Fruit fly (Drosophila melanogaster) whole organism, embryonic: Measurements from ENCODE around the gene CheA29a.

Experiments
- Adf1 ChIP-seq: fragments of 200-800 bp; sonication (Bioruptor generic); IDR thresholded peaks from 2 replicates; pipeline ENCODE4 v1.3.6; 2022; ENCODE audit warnings: missing biosample characterization, missing genetic modification characterization
- CG10565 ChIP-seq: fragments of 200-800 bp; sonication (Bioruptor generic); optimal IDR thresholded peaks from 3 replicates; lab custom pipeline; 2016; ENCODE audit warnings: missing biosample characterization, mild to moderate bottlenecking, missing genetic modification characterization
- CG11085 ChIP-seq: fragments of 200-800 bp; sonication (Bioruptor generic); IDR thresholded peaks from 2 replicates; pipeline ENCODE4 v1.3.6; 2022; ENCODE audit warnings: missing biosample characterization, missing genetic modification characterization
- CG11695 ChIP-seq: fragments of 200-800 bp; sonication (Bioruptor generic); IDR thresholded peaks from 3 replicates; pipeline ENCODE4 v1.3.6; 2022; ENCODE audit warnings: missing biosample characterization, missing genetic modification characterization
- CG14050 ChIP-seq: fragments of 200-800 bp; sonication (Bioruptor generic); IDR thresholded peaks from 3 replicates; pipeline ENCODE4 v1.3.6; 2022; ENCODE audit warnings: missing biosample characterization, missing genetic modification characterization
- CG1602 ChIP-seq: fragments of 200-800 bp; sonication (Bioruptor generic); optimal IDR thresholded peaks from 3 replicates; lab custom pipeline; 2016; ENCODE audit warnings: missing biosample characterization, missing genetic modification characterization
- CG2116 ChIP-seq: fragments of 200-800 bp; sonication (Bioruptor generic); optimal IDR thresholded peaks from 3 replicates; lab custom pipeline; 2018; ENCODE audit warnings: missing biosample characterization, mild to moderate bottlenecking, missing genetic modification characterization
- CG2129 ChIP-seq: fragments of 200-800 bp; sonication (Bioruptor generic); IDR thresholded peaks from 2 replicates; pipeline ENCODE4 v1.3.6; 2022; ENCODE audit warnings: missing biosample characterization, missing genetic modification characterization; ENCODE audit not compliant: partially characterized antibody
- CG3163 ChIP-seq: fragments of 200-800 bp; sonication (Bioruptor generic); optimal IDR thresholded peaks from 3 replicates; lab custom pipeline; 2016; ENCODE audit warnings: missing biosample characterization, missing genetic modification characterization
- CG3838 ChIP-seq: fragments of 200-800 bp; sonication (Bioruptor generic); optimal IDR thresholded peaks from 3 replicates; lab custom pipeline; 2016; ENCODE audit warnings: missing biosample characterization, missing genetic modification characterization
- CG43689 ChIP-seq: fragments of 200-800 bp; sonication (Bioruptor generic); IDR thresholded peaks from 2 replicates; pipeline ENCODE4 v1.3.6; 2022; ENCODE audit warnings: missing biosample characterization, missing genetic modification characterization
- CG4404 ChIP-seq: fragments of 200-800 bp; sonication (Bioruptor generic); IDR thresholded peaks from 2 replicates; pipeline ENCODE4 v1.3.6; 2022; ENCODE audit warnings: missing biosample characterization, missing genetic modification characterization
- CG4424 ChIP-seq: fragments of 200-800 bp; sonication (Bioruptor generic); optimal IDR thresholded peaks from 3 replicates; lab custom pipeline; 2016; ENCODE audit warnings: missing biosample characterization, missing genetic modification characterization
- CG7556 ChIP-seq: fragments of 200-800 bp; sonication (Bioruptor generic); optimal IDR thresholded peaks from 2 replicates; lab custom pipeline; 2017; ENCODE audit warnings: missing biosample characterization, mild to moderate bottlenecking, missing genetic modification characterization
- CG7928 ChIP-seq: fragments of 200-800 bp; sonication (Bioruptor generic); optimal IDR thresholded peaks from 2 replicates; lab custom pipeline; 2017; ENCODE audit warnings: missing biosample characterization, mild to moderate bottlenecking, missing genetic modification characterization
- CG9727 ChIP-seq: fragments of 200-800 bp; sonication (Bioruptor generic); optimal IDR thresholded peaks from 3 replicates; lab custom pipeline; 2017; ENCODE audit warnings: missing biosample characterization, mild to moderate bottlenecking, missing genetic modification characterization
- CoRest ChIP-seq: fragments of 200-800 bp; sonication (Bioruptor generic); optimal IDR thresholded peaks from 3 replicates; lab custom pipeline; 2018; ENCODE audit warnings: missing biosample characterization, mild to moderate bottlenecking, missing genetic modification characterization, moderate library complexity
- Deaf1 ChIP-seq: fragments of 200-800 bp; optimal IDR thresholded peaks from 3 replicates; lab custom pipeline; 2019; ENCODE audit warnings: missing biosample characterization, mild to moderate bottlenecking, missing genetic modification characterization, moderate library complexity
- HLH54F ChIP-seq: fragments of 200-800 bp; sonication (Bioruptor generic); optimal IDR thresholded peaks from 3 replicates; lab custom pipeline; 2016; ENCODE audit warnings: missing biosample characterization, missing genetic modification characterization
- HmgD ChIP-seq: fragments of 200-800 bp; sonication (Bioruptor generic); optimal IDR thresholded peaks from 3 replicates; lab custom pipeline; 2016; ENCODE audit warnings: missing biosample characterization, missing genetic modification characterization
- Mad ChIP-seq: fragments of 200-800 bp; sonication (Bioruptor generic); optimal IDR thresholded peaks from 2 replicates; lab custom pipeline; 2016; ENCODE audit warnings: missing biosample characterization, missing genetic modification characterization
- Max ChIP-seq: fragments of 200-800 bp; sonication (Bioruptor generic); optimal IDR thresholded peaks from 2 replicates; lab custom pipeline; 2016; ENCODE audit warnings: missing biosample characterization, mild to moderate bottlenecking, missing genetic modification characterization
- Med ChIP-seq: fragments of 200-800 bp; sonication (Bioruptor generic); peaks from one replicate; lab custom pipeline; 2016; ENCODE audit warnings: missing biosample characterization, missing genetic modification characterization, mild to moderate bottlenecking, inconsistent platforms, moderate library complexity
- NK7.1 ChIP-seq: fragments of 200-800 bp; sonication (Bioruptor generic); optimal IDR thresholded peaks from 3 replicates; lab custom pipeline; 2016; ENCODE audit warnings: missing biosample characterization, missing genetic modification characterization
- Nf-YB ChIP-seq: fragments of 200-800 bp; sonication (Bioruptor generic); optimal IDR thresholded peaks from 3 replicates; lab custom pipeline; 2019; ENCODE audit warnings: missing biosample characterization, mild to moderate bottlenecking, missing genetic modification characterization, moderate library complexity
- Poxn ChIP-seq: fragments of 200-800 bp; sonication (Bioruptor generic); IDR thresholded peaks from 2 replicates; pipeline ENCODE4 v1.3.6; 2022; ENCODE audit warnings: missing biosample characterization, missing genetic modification characterization
- Sry-β ChIP-seq: fragments of 200-800 bp; sonication (Bioruptor generic); optimal IDR thresholded peaks from 2 replicates; lab custom pipeline; 2018; ENCODE audit warnings: missing biosample characterization, mild to moderate bottlenecking, missing genetic modification characterization, moderate library complexity
- Ssrp ChIP-seq: fragments of 200-800 bp; sonication (Bioruptor generic); optimal IDR thresholded peaks from 2 replicates; lab custom pipeline; 2018; ENCODE audit warnings: missing biosample characterization, mild to moderate bottlenecking, missing genetic modification characterization, moderate library complexity
- ara ChIP-seq: fragments of 200-800 bp; sonication (Bioruptor generic); IDR thresholded peaks from 2 replicates; pipeline ENCODE4 v1.3.6; 2022; ENCODE audit warnings: missing biosample characterization, missing genetic modification characterization
- cato ChIP-seq: fragments of 200-800 bp; sonication (Bioruptor generic); optimal IDR thresholded peaks from 2 replicates; lab custom pipeline; 2016; ENCODE audit warnings: missing biosample characterization, missing genetic modification characterization, borderline replicate concordance
- ci ChIP-seq: fragments of 200-800 bp; sonication (Bioruptor generic); IDR thresholded peaks from 3 replicates; pipeline ENCODE4 v1.3.6; 2022; ENCODE audit warnings: missing biosample characterization, missing genetic modification characterization
- corto ChIP-seq: fragments of 200-800 bp; sonication (Bioruptor generic); optimal IDR thresholded peaks from 2 replicates; lab custom pipeline; 2016; ENCODE audit warnings: missing biosample characterization, mild to moderate bottlenecking, missing genetic modification characterization, moderate library complexity
- crol ChIP-seq: fragments of 200-800 bp; sonication (Bioruptor generic); IDR thresholded peaks from 2 replicates; pipeline ENCODE4 v1.3.6; 2022; ENCODE audit warnings: missing biosample characterization, missing genetic modification characterization
- fd102C ChIP-seq: fragments of 200-800 bp; sonication (Bioruptor generic); optimal IDR thresholded peaks from 2 replicates; lab custom pipeline; 2018; ENCODE audit warnings: missing biosample characterization, mild to moderate bottlenecking, missing genetic modification characterization, moderate library complexity
- fd3F ChIP-seq: fragments of 200-800 bp; sonication (Bioruptor generic); optimal IDR thresholded peaks from 2 replicates; lab custom pipeline; 2018; ENCODE audit warnings: missing biosample characterization, mild to moderate bottlenecking, missing genetic modification characterization, moderate library complexity
- fd96Cb ChIP-seq: fragments of 200-800 bp; sonication (Bioruptor generic); optimal IDR thresholded peaks from 2 replicates; lab custom pipeline; 2018; ENCODE audit warnings: missing biosample characterization, mild to moderate bottlenecking, missing genetic modification characterization, moderate library complexity
- hbn ChIP-seq: fragments of 200-800 bp; sonication (Bioruptor generic); IDR thresholded peaks from 2 replicates; pipeline ENCODE4 v1.3.6; 2022; ENCODE audit warnings: missing biosample characterization, missing genetic modification characterization; ENCODE audit not compliant: partially characterized antibody
- lbe ChIP-seq: fragments of 200-800 bp; sonication (Bioruptor generic); optimal IDR thresholded peaks from 2 replicates; lab custom pipeline; 2016; ENCODE audit warnings: missing biosample characterization, mild to moderate bottlenecking, missing genetic modification characterization
- nom ChIP-seq: fragments of 200-800 bp; sonication (Bioruptor generic); optimal IDR thresholded peaks from 2 replicates; lab custom pipeline; 2017; ENCODE audit warnings: missing biosample characterization, missing genetic modification characterization, mild to moderate bottlenecking, moderate library complexity, missing genetic modification reagents
- onecut ChIP-seq: fragments of 200-800 bp; sonication (Bioruptor generic); IDR thresholded peaks from 2 replicates; pipeline ENCODE4 v1.3.6; 2022; ENCODE audit warnings: missing biosample characterization, missing genetic modification characterization
- pan ChIP-seq, 4 experiments: fragments of >200 bp in 3 of 4; fragments of 200-800 bp in 1 of 4; sonication (Bioruptor generic) in 1 of 4; optimal IDR thresholded peaks in 3 of 4; IDR thresholded peaks in 1 of 4; 2 replicates each; pipeline versions ENCODE4 v1.3.6 to Lab custom; 2017 to 2022; ENCODE audit warnings: missing biosample characterization in 2 of 4, missing genetic modification characterization in 2 of 4, mixed read lengths in 1 of 4
- ranshi ChIP-seq: fragments of 200-800 bp; sonication (Bioruptor generic); IDR thresholded peaks from 2 replicates; pipeline ENCODE4 v1.3.6; 2022; ENCODE audit warnings: missing biosample characterization, missing genetic modification characterization
- sens-2 ChIP-seq: fragments of 200-800 bp; sonication (Bioruptor generic); IDR thresholded peaks from 2 replicates; pipeline ENCODE4 v1.3.6; 2022; ENCODE audit warnings: missing biosample characterization, missing genetic modification characterization
- sna ChIP-seq: fragments of 200-800 bp; sonication (Bioruptor generic); IDR thresholded peaks from 2 replicates; pipeline ENCODE4 v1.3.6; 2022; ENCODE audit warnings: missing biosample characterization, missing genetic modification characterization; ENCODE audit not compliant: partially characterized antibody
- so ChIP-seq: fragments of 200-800 bp; sonication (Bioruptor generic); IDR thresholded peaks from 3 replicates; pipeline ENCODE4 v1.3.6; 2022; ENCODE audit warnings: missing biosample characterization, missing genetic modification characterization
- sqz ChIP-seq: fragments of 200-800 bp; sonication (Bioruptor generic); optimal IDR thresholded peaks from 3 replicates; lab custom pipeline; 2018; ENCODE audit warnings: missing biosample characterization, mild to moderate bottlenecking, missing genetic modification characterization
- tap ChIP-seq: fragments of 200-800 bp; optimal IDR thresholded peaks from 3 replicates; lab custom pipeline; 2019; ENCODE audit warnings: missing biosample characterization, mild to moderate bottlenecking, missing genetic modification characterization, moderate library complexity
- usp ChIP-seq: fragments of >200 bp; optimal IDR thresholded peaks from 2 replicates; lab custom pipeline; 2017; ENCODE audit warnings: missing biosample characterization, missing genetic modification characterization
- zf30C ChIP-seq: fragments of 200-800 bp; sonication (Bioruptor generic); optimal IDR thresholded peaks from 3 replicates; lab custom pipeline; 2018; ENCODE audit warnings: missing biosample characterization, mild to moderate bottlenecking, missing genetic modification characterization
- zfh2 ChIP-seq: fragments of 200-800 bp; sonication (Bioruptor generic); optimal IDR thresholded peaks from 2 replicates; lab custom pipeline; 2016; ENCODE audit warnings: missing biosample characterization, missing genetic modification characterization

Gene CheA29a

DNA sequence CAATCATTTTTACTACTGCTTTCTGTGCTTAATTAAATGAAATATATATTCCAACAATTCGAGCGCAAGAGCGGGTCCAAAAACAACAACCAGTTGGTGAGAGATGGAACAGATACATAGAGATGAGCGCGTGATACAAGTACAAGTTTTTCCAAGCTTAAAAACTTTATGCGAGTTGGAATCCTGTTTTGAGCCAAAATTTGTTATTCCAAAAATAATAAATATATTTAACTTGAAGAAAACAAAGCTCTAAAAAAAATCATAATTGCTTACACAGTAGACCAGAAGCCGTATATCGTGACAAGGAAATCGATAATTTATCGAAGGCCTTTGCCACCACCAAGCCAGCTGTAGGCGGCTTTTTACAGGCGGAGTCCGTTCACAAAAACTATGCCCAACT, 37.6 kb downstream of the CheA29a start, which contains the start of the genes CG13097 and PIG-U (continued):
- TF ChIP-seq CG14050 (GFP tag; lab: Robert Waterston, UW) = peak; percentile 72; the same call in 2 of the 3 replicates
- no peak for TF ChIP-seq pan (optimal IDR thresholded peaks at IDR 0.05; lab: Kevin White, UChicago)
- TF ChIP-seq pan (GFP tag; optimal IDR thresholded peaks at IDR 0.05 in 1 of 2, IDR thresholded peaks at IDR 0.05 in 1 of 2) = peak in 1 of 2 experiments; percentile 84
- peak; percentile 84 for TF ChIP-seq CoRest
- TF ChIP-seq hbn (GFP tag; lab: Robert Waterston, UW) = peak; percentile 96
- peak; percentile 63 for TF ChIP-seq Ssrp (tag; lab: Kevin White, UChicago)
- TF ChIP-seq CG9727 (GFP tag; lab: Kevin White, UChicago) = peak; percentile 77
- TF ChIP-seq Adf1 (GFP tag; lab: Robert Waterston, UW) = peak; percentile 49
- TF ChIP-seq CG7928 (GFP tag; lab: Kevin White, UChicago) = peak; percentile 50
- TF ChIP-seq zfh2 (GFP tag; lab: Kevin White, UChicago) = peak; percentile 85
- peak; percentile 46 for TF ChIP-seq fd3F (GFP tag; lab: Kevin White, UChicago)
- no peak for TF ChIP-seq HmgD (GFP tag; lab: Kevin White, UChicago)
- peak; percentile 68 for TF ChIP-seq tap (tag; lab: Kevin White, UChicago)
- TF ChIP-seq CG2116 (GFP tag; lab: Kevin White, UChicago) = peak; percentile 92
- no peak for TF ChIP-seq usp
- peak; percentile 51 for TF ChIP-seq onecut (GFP tag; lab: Robert Waterston, UW)
- TF ChIP-seq nom = no peak
- peak; percentile 82 for TF ChIP-seq CG1602 (GFP tag; lab: Kevin White, UChicago)
- TF ChIP-seq Med (GFP tag; lab: Kevin White, UChicago) = peak; percentile 96
- TF ChIP-seq lbe (GFP tag; lab: Kevin White, UChicago) = peak; percentile 88
- peak; percentile 69 for TF ChIP-seq cato (GFP tag; lab: Kevin White, UChicago)
- TF ChIP-seq CG43689 (GFP tag; lab: Robert Waterston, UW) = no peak
- peak; percentile 97 for TF ChIP-seq CG2129 (GFP tag; lab: Robert Waterston, UW)
- TF ChIP-seq sens-2 (GFP tag; lab: Robert Waterston, UW) = 0 out of 2 replicates have a peak, but pooled peaks have one; percentile 36
- TF ChIP-seq ranshi = peak; percentile 85
- no peak for TF ChIP-seq sqz (GFP tag; lab: Kevin White, UChicago)
- peak; percentile 98 for TF ChIP-seq sna (GFP tag; lab: Robert Waterston, UW)
- peak; percentile 78 for TF ChIP-seq HLH54F (GFP tag; lab: Kevin White, UChicago)
- TF ChIP-seq zf30C (GFP tag; lab: Kevin White, UChicago) = no peak
- peak; percentile 42; the same call in 1 of the 2 replicates for TF ChIP-seq Poxn (GFP tag; lab: Robert Waterston, UW)
- peak; percentile 90 for TF ChIP-seq Max
- peak; percentile 68 for TF ChIP-seq CG4404 (GFP tag; lab: Robert Waterston, UW)
- TF ChIP-seq so (GFP tag; lab: Robert Waterston, UW) = peak; percentile 71; the same call in 2 of the 3 replicates
- peak; percentile 55 for TF ChIP-seq Sry-β (GFP tag; lab: Kevin White, UChicago)
- TF ChIP-seq CG4424 (GFP tag; lab: Kevin White, UChicago) = peak; percentile 87
- peak; percentile 77 for TF ChIP-seq ci
- TF ChIP-seq fd96Cb (tag; lab: Kevin White, UChicago) = peak; percentile 53
- peak; percentile 35 for TF ChIP-seq Deaf1 (tag; lab: Kevin White, UChicago)
- TF ChIP-seq NK7.1 (GFP tag; lab: Kevin White, UChicago) = peak; percentile 52
- TF ChIP-seq crol (GFP tag; lab: Robert Waterston, UW) = no peak
- peak; percentile 71 for TF ChIP-seq CG10565
- peak; percentile 79 for TF ChIP-seq ara
- TF ChIP-seq Nf-YB (GFP tag; lab: Kevin White, UChicago) = peak; percentile 44
- TF ChIP-seq CG11695 (GFP tag; lab: Robert Waterston, UW) = peak; percentile 69; the same call in 2 of the 3 replicates
- TF ChIP-seq Mad (GFP tag; lab: Kevin White, UChicago) = peak; percentile 91
- peak; percentile 28; the same call in 1 of the 2 replicates for TF ChIP-seq CG11085 (GFP tag; lab: Robert Waterston, UW)
- peak; percentile 85 for TF ChIP-seq corto (GFP tag; lab: Kevin White, UChicago)
- peak; percentile 29 for TF ChIP-seq CG3838 (GFP tag; lab: Kevin White, UChicago)
- TF ChIP-seq fd102C (GFP tag; lab: Kevin White, UChicago) = peak; percentile 36
- peak; percentile 36 for TF ChIP-seq CG3163 (GFP tag; lab: Kevin White, UChicago)
- peak; percentile 70 for TF ChIP-seq CG7556 (GFP tag; lab: Kevin White, UChicago)
